Fruit fly (Drosophila melanogaster) S2 (cell line): ENCODE measurements around the gene fz.

Experiments used
- CG8478 ChIP-seq: fragments of >200 bp; optimal IDR thresholded peaks from 2 replicates; lab custom pipeline; 2018
- CTCF ChIP-seq, 2 experiments: fragments of >200 bp; optimal IDR thresholded peaks; 2 replicates each; lab custom pipeline; 2018

DNA sequence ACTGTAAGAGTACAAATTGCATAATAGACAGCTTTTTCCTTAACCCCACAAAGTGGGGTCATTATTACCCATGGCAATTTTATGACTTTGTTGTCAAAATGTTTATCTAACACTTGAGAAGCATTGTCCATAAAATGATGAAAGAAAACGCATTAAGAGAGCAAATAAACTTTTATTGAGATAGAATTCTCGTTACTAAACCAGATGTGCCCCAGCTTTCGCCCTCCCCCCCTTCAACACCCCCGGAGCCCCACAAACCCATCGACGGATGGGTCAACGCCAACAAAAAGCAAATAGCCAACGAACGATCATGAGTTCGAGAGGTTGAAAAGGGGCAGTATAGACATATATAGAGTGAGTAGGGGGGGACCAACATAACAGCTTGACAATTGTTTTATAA is 88.5 kb downstream of the fz start:
- TF ChIP-seq CTCF (optimal IDR thresholded peaks at IDR 0.05; lab: Kevin White, UChicago) (no peak), CG8478 (lab: Kevin White, UChicago) (no peak)
